Fruit fly (Drosophila melanogaster) whole organism, wandering third instar larva: ENCODE measurements around the gene Hand.

Source experiments
- Abd-B ChIP-seq: fragments of >200 bp; optimal IDR thresholded peaks from 2 replicates; lab custom pipeline; 2017; ENCODE audit warnings: missing biosample characterization, missing genetic modification characterization
- Hr83 ChIP-seq: fragments of 200-300 bp; sonication (Bioruptor generic); optimal IDR thresholded peaks from 2 replicates; lab custom pipeline; 2016; ENCODE audit warnings: missing biosample characterization, mild to moderate bottlenecking, missing genetic modification characterization, moderate library complexity; ENCODE audit not compliant: poor library complexity, severe bottlenecking
- Jra ChIP-seq: sonication (Bioruptor generic); optimal IDR thresholded peaks from 2 replicates; lab custom pipeline; 2016; ENCODE audit warnings: missing biosample characterization, missing genetic modification characterization
- Mio ChIP-seq: sonication (Bioruptor generic); optimal IDR thresholded peaks from 2 replicates; lab custom pipeline; 2016; ENCODE audit warnings: missing biosample characterization, missing genetic modification characterization
- ey ChIP-seq: fragments of 200-800 bp; sonication (Bioruptor generic); optimal IDR thresholded peaks from 2 replicates; lab custom pipeline; 2016; ENCODE audit warnings: missing biosample characterization, missing genetic modification characterization
- foxo ChIP-seq, 2 experiments: fragments of 200-800 bp; sonication (Bioruptor generic); optimal IDR thresholded peaks; 2 replicates in 1 of 2; 3 replicates in 1 of 2; lab custom pipeline; 2016 to 2017; ENCODE audit warnings: missing biosample characterization in 2 of 2, missing genetic modification characterization in 2 of 2
- h ChIP-seq: fragments of 200-800 bp; sonication (Bioruptor generic); optimal IDR thresholded peaks from 3 replicates; lab custom pipeline; 2016; ENCODE audit warnings: missing biosample characterization, mild to moderate bottlenecking, missing genetic modification characterization
- jim ChIP-seq: fragments of 175-275, 200-325 bp; sonication (Bioruptor generic); optimal IDR thresholded peaks from 2 replicates; lab custom pipeline; 2016; ENCODE audit warnings: missing biosample characterization, mild to moderate bottlenecking, missing genetic modification characterization
- pan ChIP-seq: fragments of >200 bp; optimal IDR thresholded peaks from 2 replicates; lab custom pipeline; 2017
- psq ChIP-seq: fragments of 200-800 bp; sonication (Bioruptor generic); optimal IDR thresholded peaks from 3 replicates; lab custom pipeline; 2017; ENCODE audit warnings: missing biosample characterization, mild to moderate bottlenecking, missing genetic modification characterization, moderate library complexity
- sv ChIP-seq: fragments of 200-800 bp; sonication (Bioruptor generic); optimal IDR thresholded peaks from 3 replicates; lab custom pipeline; 2016; ENCODE audit warnings: missing biosample characterization, missing genetic modification characterization

- TF ChIP-seq h (no peak), psq (GFP tag; lab: Kevin White, UChicago) (no peak), jim (GFP tag; lab: Kevin White, UChicago) (no peak), Mio (no peak), Jra (no peak), sv (no peak), Hr83 (GFP tag; lab: Kevin White, UChicago) (no peak), pan (lab: Kevin White, UChicago) (no peak), ey (GFP tag; lab: Kevin White, UChicago) (no peak), Abd-B (no peak), foxo (GFP tag; optimal IDR thresholded peaks at IDR 0.05; lab: Kevin White, UChicago) (no peak)
These were observed 14.4 kb downstream of the Hand start, which contains the start of gene CG34043 for dm6 chr2L:10280772-10281171.
